Fruit fly (Drosophila melanogaster) whole organism, embryonic: ENCODE results near the gene be.

Experiments
- CG12391 ChIP-seq: fragments of 200-800 bp; sonication (Bioruptor generic); optimal IDR thresholded peaks from 3 replicates; lab custom pipeline; 2018; ENCODE audit warnings: missing biosample characterization, mild to moderate bottlenecking, missing genetic modification characterization, moderate library complexity
- CG17359 ChIP-seq: fragments of 200-800 bp; sonication (Bioruptor generic); optimal IDR thresholded peaks from 3 replicates; lab custom pipeline; 2018; ENCODE audit warnings: missing biosample characterization, mild to moderate bottlenecking, missing genetic modification characterization, moderate library complexity
- CG3065 ChIP-seq: fragments of 200-800 bp; sonication (Bioruptor generic); optimal IDR thresholded peaks from 2 replicates; lab custom pipeline; 2016; ENCODE audit warnings: missing biosample characterization, missing genetic modification characterization
- CG4707 ChIP-seq: fragments of 200-800 bp; sonication (Bioruptor generic); optimal IDR thresholded peaks from 2 replicates; lab custom pipeline; 2018; ENCODE audit warnings: missing biosample characterization, mild to moderate bottlenecking, missing genetic modification characterization, moderate library complexity
- CG6765 ChIP-seq: fragments of 200-800 bp; sonication (Bioruptor generic); optimal IDR thresholded peaks from 3 replicates; lab custom pipeline; 2017; ENCODE audit warnings: missing biosample characterization, mild to moderate bottlenecking, missing genetic modification characterization
- CG9437 ChIP-seq: fragments of 200-800 bp; sonication (Bioruptor generic); optimal IDR thresholded peaks from 2 replicates; lab custom pipeline; 2018; ENCODE audit warnings: missing biosample characterization, mild to moderate bottlenecking, missing genetic modification characterization
- Camta ChIP-seq: fragments of 200-800 bp; sonication (Bioruptor generic); optimal IDR thresholded peaks from 2 replicates; lab custom pipeline; 2016; ENCODE audit warnings: missing biosample characterization, missing genetic modification characterization
- NFAT ChIP-seq: fragments of 200-800 bp; sonication (Bioruptor generic); IDR thresholded peaks from 2 replicates; pipeline ENCODE4 v1.3.6; 2022; ENCODE audit warnings: missing biosample characterization, missing genetic modification characterization
- Nf-YA ChIP-seq: fragments of 200-800 bp; sonication (Bioruptor generic); IDR thresholded peaks from 2 replicates; pipeline ENCODE4 v1.3.6; 2022; ENCODE audit warnings: missing biosample characterization, missing genetic modification characterization
- eve ChIP-seq, 2 experiments: fragments of >200 bp; optimal IDR thresholded peaks; 2 replicates each; lab custom pipeline; 2017; ENCODE audit warnings: missing biosample characterization in 2 of 2, missing genetic modification characterization in 2 of 2
- trem ChIP-seq: fragments of 200-800 bp; optimal IDR thresholded peaks from 3 replicates; lab custom pipeline; 2019; ENCODE audit warnings: missing biosample characterization, mild to moderate bottlenecking, missing genetic modification characterization, moderate library complexity
- tx ChIP-seq: fragments of 200-800 bp; sonication (Bioruptor generic); optimal IDR thresholded peaks from 2 replicates; lab custom pipeline; 2016; ENCODE audit warnings: missing biosample characterization, missing genetic modification characterization
- z ChIP-seq: fragments of 200-800 bp; sonication (Bioruptor generic); IDR thresholded peaks from 3 replicates; pipeline ENCODE4 v1.3.6; 2022; ENCODE audit warnings: missing biosample characterization, missing genetic modification characterization

- TF ChIP-seq trem (tag; lab: Kevin White, UChicago) (no peak), Camta (GFP tag; lab: Kevin White, UChicago) (no peak), Nf-YA (GFP tag; lab: Robert Waterston, UW) (no peak), CG17359 (tag; lab: Kevin White, UChicago) (no peak), CG3065 (no peak), CG9437 (GFP tag; lab: Kevin White, UChicago) (no peak), z (GFP tag; lab: Robert Waterston, UW) (no peak), tx (no peak), eve (GFP tag; optimal IDR thresholded peaks at IDR 0.05; lab: Kevin White, UChicago) (no peak), CG4707 (GFP tag; lab: Kevin White, UChicago) (no peak), CG6765 (GFP tag; lab: Kevin White, UChicago) (no peak), NFAT (no peak), CG12391 (tag; lab: Kevin White, UChicago) (no peak)
Measured at dm6 chrX:15068537-15068936, 44.3 kb downstream of the be start.
